ENCODE assay signal across 2 fruit fly cellular contexts in genomic region chrX:6624006-6624745, dm6.
TF ChIP-seq lines count a peak whose summit lies in the region.

No protein-coding gene starts in this region.

TF ChIP-seq in whole organism, embryonic, 481 proteins besides CTCF, POLR2A, EP300 and RAD21 (continued from another document and continues in another):
- TF ChIP-seq jumu (GFP tag; optimal IDR thresholded peaks at IDR 0.05; lab: Kevin White, UChicago), result no peak
- no peak for TF ChIP-seq CG11456 (GFP tag; IDR thresholded peaks at IDR 0.05; lab: Robert Waterston, UW)
- no peak for TF ChIP-seq prd (optimal IDR thresholded peaks at IDR 0.05; lab: Kevin White, UChicago)
- peak; percentile 62 for TF ChIP-seq prd (GFP tag; IDR thresholded peaks at IDR 0.05; lab: Robert Waterston, UW)
- TF ChIP-seq disco-r (GFP tag; optimal IDR thresholded peaks at IDR 0.05; lab: Kevin White, UChicago), result no peak
- TF ChIP-seq CG32767 (GFP tag; IDR thresholded peaks at IDR 0.05; lab: Robert Waterston, UW), result no peak
- peak; percentile 9 for TF ChIP-seq Sox102F (GFP tag; optimal IDR thresholded peaks at IDR 0.05; lab: Kevin White, UChicago)
- TF ChIP-seq CG6175 (GFP tag; IDR thresholded peaks at IDR 0.05; lab: Robert Waterston, UW), result no peak
- TF ChIP-seq Xrp1 (GFP tag; IDR thresholded peaks at IDR 0.05; lab: Robert Waterston, UW), result peak; percentile 70
- no peak for TF ChIP-seq HLHmδ (GFP tag; optimal IDR thresholded peaks at IDR 0.05; lab: Kevin White, UChicago)
- no peak for TF ChIP-seq Pdp1 (GFP tag; optimal IDR thresholded peaks at IDR 0.05; lab: Kevin White, UChicago)
- no peak for TF ChIP-seq Vsx1 (GFP tag; optimal IDR thresholded peaks at IDR 0.05; lab: Kevin White, UChicago)
- TF ChIP-seq dpn (GFP tag; optimal IDR thresholded peaks at IDR 0.05; lab: Kevin White, UChicago), result peak in 1 of 2 experiments; percentile 5
- peak; percentile 48 for TF ChIP-seq CG2678 (tag; optimal IDR thresholded peaks at IDR 0.05; lab: Kevin White, UChicago)
- peak; percentile 11 for TF ChIP-seq trem (tag; optimal IDR thresholded peaks at IDR 0.05; lab: Kevin White, UChicago)
- no peak for TF ChIP-seq CG1647 (GFP tag; optimal IDR thresholded peaks at IDR 0.05; lab: Kevin White, UChicago)
- TF ChIP-seq Med (GFP tag; lab: Kevin White, UChicago), result peak; percentile 51
- peak; percentile 39 for TF ChIP-seq CG4424 (GFP tag; optimal IDR thresholded peaks at IDR 0.05; lab: Kevin White, UChicago)
- TF ChIP-seq CG11504 (tag; optimal IDR thresholded peaks at IDR 0.05; lab: Kevin White, UChicago), result peak; percentile 30
- peak; percentile 66 for TF ChIP-seq CG2712 (tag; optimal IDR thresholded peaks at IDR 0.05; lab: Kevin White, UChicago)
- no peak for TF ChIP-seq eyg (GFP tag; optimal IDR thresholded peaks at IDR 0.05; lab: Kevin White, UChicago)
- no peak for TF ChIP-seq pum (GFP tag; optimal IDR thresholded peaks at IDR 0.05; lab: Kevin White, UChicago)
- no peak for TF ChIP-seq ftz-f1 (GFP tag; optimal IDR thresholded peaks at IDR 0.05; lab: Kevin White, UChicago)
- no peak for TF ChIP-seq Lhr (GFP tag; optimal IDR thresholded peaks at IDR 0.05; lab: Kevin White, UChicago)
- peak; percentile 69 for TF ChIP-seq sqz (GFP tag; optimal IDR thresholded peaks at IDR 0.05; lab: Kevin White, UChicago)
- peak; percentile 21 for TF ChIP-seq gsb-n (tag; optimal IDR thresholded peaks at IDR 0.05; lab: Kevin White, UChicago)
- peak; percentile 10 for TF ChIP-seq Xbp1 (GFP tag; optimal IDR thresholded peaks at IDR 0.05; lab: Kevin White, UChicago)
- TF ChIP-seq sob (GFP tag; IDR thresholded peaks at IDR 0.05; lab: Robert Waterston, UW), result no peak
- TF ChIP-seq NfI (GFP tag; optimal IDR thresholded peaks at IDR 0.05; lab: Kevin White, UChicago), result no peak
- peak; percentile 49 for TF ChIP-seq CG7839 (tag; optimal IDR thresholded peaks at IDR 0.05; lab: Kevin White, UChicago)
- no peak for TF ChIP-seq CG13296 (GFP tag; optimal IDR thresholded peaks at IDR 0.05; lab: Kevin White, UChicago)
- peak; percentile 31; the same call in 1 of the 3 replicates for TF ChIP-seq CG11695 (GFP tag; IDR thresholded peaks at IDR 0.05; lab: Robert Waterston, UW)
- 0 out of 2 replicates have a peak, but pooled peaks have one; percentile 24 for TF ChIP-seq sisA (GFP tag; IDR thresholded peaks at IDR 0.05; lab: Robert Waterston, UW)
- no peak for TF ChIP-seq crp (GFP tag; optimal IDR thresholded peaks at IDR 0.05; lab: Kevin White, UChicago)
- no peak for TF ChIP-seq insv (GFP tag; optimal IDR thresholded peaks at IDR 0.05; lab: Kevin White, UChicago)
- TF ChIP-seq CG12219 (GFP tag; optimal IDR thresholded peaks at IDR 0.05; lab: Kevin White, UChicago), result no peak
- TF ChIP-seq CG17385 (GFP tag; optimal IDR thresholded peaks at IDR 0.05; lab: Kevin White, UChicago), result peak; percentile 7
- TF ChIP-seq YL-1 (GFP tag; optimal IDR thresholded peaks at IDR 0.05; lab: Kevin White, UChicago), result no peak
- peak; percentile 84 for TF ChIP-seq oc (tag; optimal IDR thresholded peaks at IDR 0.05; lab: Kevin White, UChicago)
- peak; percentile 24 for TF ChIP-seq dmrt99B (tag; optimal IDR thresholded peaks at IDR 0.05; lab: Kevin White, UChicago)
- TF ChIP-seq CG4360 (GFP tag; IDR thresholded peaks at IDR 0.05; lab: Robert Waterston, UW), result no peak
- TF ChIP-seq CG13287 (GFP tag; IDR thresholded peaks at IDR 0.05; lab: Robert Waterston, UW; ENCODE audit: partially characterized antibody), result no peak
- TF ChIP-seq dan (GFP tag; IDR thresholded peaks at IDR 0.05; lab: Robert Waterston, UW), result no peak
- TF ChIP-seq z (GFP tag; IDR thresholded peaks at IDR 0.05; lab: Robert Waterston, UW), result no peak
- TF ChIP-seq CG16779 (GFP tag; IDR thresholded peaks at IDR 0.05; lab: Robert Waterston, UW), result no peak
- peak; percentile 29 for TF ChIP-seq CG33557 (GFP tag; optimal IDR thresholded peaks at IDR 0.05; lab: Kevin White, UChicago)
- TF ChIP-seq CG10274 (GFP tag; optimal IDR thresholded peaks at IDR 0.05; lab: Kevin White, UChicago), result no peak
- TF ChIP-seq Nf-YA (GFP tag; IDR thresholded peaks at IDR 0.05; lab: Robert Waterston, UW), result no peak
- no peak for TF ChIP-seq Bgb (GFP tag; IDR thresholded peaks at IDR 0.05; lab: Robert Waterston, UW; ENCODE audit: partially characterized antibody)
- no peak for TF ChIP-seq tin (GFP tag; optimal IDR thresholded peaks at IDR 0.05; lab: Kevin White, UChicago)
- TF ChIP-seq CG6683 (GFP tag; optimal IDR thresholded peaks at IDR 0.05; lab: Kevin White, UChicago), result no peak
- no peak for TF ChIP-seq btn (GFP tag; optimal IDR thresholded peaks at IDR 0.05; lab: Kevin White, UChicago)
- TF ChIP-seq Blimp-1 (GFP tag; optimal IDR thresholded peaks at IDR 0.05; lab: Kevin White, UChicago), result peak; percentile 99
- TF ChIP-seq CG14014 (GFP tag; IDR thresholded peaks at IDR 0.05; lab: Robert Waterston, UW), result no peak
- TF ChIP-seq Hmr (GFP tag; optimal IDR thresholded peaks at IDR 0.05; lab: Kevin White, UChicago), result no peak
- TF ChIP-seq H15 (GFP tag; IDR thresholded peaks at IDR 0.05; lab: Robert Waterston, UW), result no peak
- TF ChIP-seq tna (GFP tag; IDR thresholded peaks at IDR 0.05; lab: Robert Waterston, UW; ENCODE audit: partially characterized antibody), result no peak
- 0 out of 2 replicates have a peak, but pooled peaks have one; percentile 31 for TF ChIP-seq CG4730 (GFP tag; IDR thresholded peaks at IDR 0.05; lab: Robert Waterston, UW)
- peak; percentile 69 for TF ChIP-seq CG10979 (tag; optimal IDR thresholded peaks at IDR 0.05; lab: Kevin White, UChicago)
- TF ChIP-seq gt (GFP tag; IDR thresholded peaks at IDR 0.05; lab: Robert Waterston, UW), result no peak
- no peak for TF ChIP-seq D19B (GFP tag; optimal IDR thresholded peaks at IDR 0.05; lab: Kevin White, UChicago)
- no peak for TF ChIP-seq CG7928 (GFP tag; optimal IDR thresholded peaks at IDR 0.05; lab: Kevin White, UChicago)
- peak; percentile 39; the same call in 1 of the 2 replicates for TF ChIP-seq ssp (GFP tag; IDR thresholded peaks at IDR 0.05; lab: Robert Waterston, UW)
- peak; percentile 31 for TF ChIP-seq CG30403 (GFP tag; optimal IDR thresholded peaks at IDR 0.05; lab: Kevin White, UChicago)
- 0 out of 3 replicates have a peak, but pooled peaks have one; percentile 28 for TF ChIP-seq CG17361 (GFP tag; IDR thresholded peaks at IDR 0.05; lab: Robert Waterston, UW)
- TF ChIP-seq crol (GFP tag; IDR thresholded peaks at IDR 0.05; lab: Robert Waterston, UW), result 0 out of 2 replicates have a peak, but pooled peaks have one; percentile 9
- TF ChIP-seq ara (GFP tag; IDR thresholded peaks at IDR 0.05; lab: Robert Waterston, UW), result peak; percentile 67; the same call in 1 of the 2 replicates

TF ChIP-seq in whole organism, prepupa, 60 proteins besides CTCF, POLR2A, EP300 and RAD21 (continued from another document):
- TF ChIP-seq Hr39 (GFP tag; optimal IDR thresholded peaks at IDR 0.05; lab: Kevin White, UChicago) (peak; percentile 47), Ets21C (GFP tag; optimal IDR thresholded peaks at IDR 0.05; lab: Kevin White, UChicago) (peak; percentile 38), Eip75B (GFP tag; optimal IDR thresholded peaks at IDR 0.05; lab: Kevin White, UChicago) (peak; percentile 36), ss (GFP tag; optimal IDR thresholded peaks at IDR 0.05; lab: Kevin White, UChicago) (peak; percentile 47 to 78), CG1621 (tag; optimal IDR thresholded peaks at IDR 0.05; lab: Kevin White, UChicago) (peak; percentile 29), vri (GFP tag; optimal IDR thresholded peaks at IDR 0.05; lab: Kevin White, UChicago) (peak; percentile 69), CG15336 (GFP tag; IDR thresholded peaks at IDR 0.05; lab: Robert Waterston, UW) (peak; percentile 68), CG11762 (GFP tag; optimal IDR thresholded peaks at IDR 0.05; lab: Kevin White, UChicago; ENCODE audit: insufficient read depth) (no peak), Sox102F (GFP tag; optimal IDR thresholded peaks at IDR 0.05; lab: Kevin White, UChicago) (peak; percentile 46), Sox15 (GFP tag; optimal IDR thresholded peaks at IDR 0.05; lab: Kevin White, UChicago) (peak; percentile 1), CG31627 (GFP tag; optimal IDR thresholded peaks at IDR 0.05; lab: Kevin White, UChicago) (peak; percentile 46), topi (GFP tag; optimal IDR thresholded peaks at IDR 0.05; lab: Kevin White, UChicago) (peak; percentile 54), CG6792 (GFP tag; optimal IDR thresholded peaks at IDR 0.05; lab: Kevin White, UChicago) (peak; percentile 55), eg (GFP tag; IDR thresholded peaks at IDR 0.05; lab: Robert Waterston, UW) (peak; percentile 69; the same call in 2 of the 3 replicates), OdsH (GFP tag; optimal IDR thresholded peaks at IDR 0.05; lab: Kevin White, UChicago) (peak; percentile 55), CG11294 (GFP tag; IDR thresholded peaks at IDR 0.05; lab: Robert Waterston, UW) (0 out of 2 replicates have a peak, but pooled peaks have one; percentile 37), Lpt (GFP tag; optimal IDR thresholded peaks at IDR 0.05; lab: Kevin White, UChicago) (peak; percentile 30), CG10631 (GFP tag; optimal IDR thresholded peaks at IDR 0.05; lab: Kevin White, UChicago) (peak; percentile 72), fd59A (GFP tag; optimal IDR thresholded peaks at IDR 0.05; lab: Kevin White, UChicago) (peak; percentile 12), acj6 (GFP tag; optimal IDR thresholded peaks at IDR 0.05; lab: Kevin White, UChicago) (peak; percentile 70), dac (GFP tag; optimal IDR thresholded peaks at IDR 0.05; lab: Kevin White, UChicago) (no peak), CG6276 (GFP tag; optimal IDR thresholded peaks at IDR 0.05; lab: Kevin White, UChicago) (peak; percentile 15), dsx (GFP tag; optimal IDR thresholded peaks at IDR 0.05; lab: Kevin White, UChicago; ENCODE audit: poor library complexity, severe bottlenecking) (peak; percentile 80), CG4318 (GFP tag; optimal IDR thresholded peaks at IDR 0.05; lab: Kevin White, UChicago) (no peak), CG6808 (GFP tag; optimal IDR thresholded peaks at IDR 0.05; lab: Kevin White, UChicago) (peak; percentile 49), Smox (GFP tag; optimal IDR thresholded peaks at IDR 0.05; lab: Kevin White, UChicago) (peak; percentile 67), CG8319 (GFP tag; optimal IDR thresholded peaks at IDR 0.05; lab: Kevin White, UChicago) (no peak), CG9139 (GFP tag; optimal IDR thresholded peaks at IDR 0.05; lab: Kevin White, UChicago) (no peak), CG32006 (GFP tag; optimal IDR thresholded peaks at IDR 0.05; lab: Kevin White, UChicago) (peak; percentile 56), Blimp-1 (GFP tag; optimal IDR thresholded peaks at IDR 0.05; lab: Kevin White, UChicago) (peak; percentile 93), lz (GFP tag; optimal IDR thresholded peaks at IDR 0.05; lab: Kevin White, UChicago) (peak; percentile 56), CG16779 (tag; optimal IDR thresholded peaks at IDR 0.05; lab: Kevin White, UChicago) (no peak), CG7368 (GFP tag; optimal IDR thresholded peaks at IDR 0.05; lab: Kevin White, UChicago) (no peak), Eip78C (GFP tag; lab: Kevin White, UChicago) (peak; percentile 92), Sox14 (GFP tag; optimal IDR thresholded peaks at IDR 0.05; lab: Kevin White, UChicago) (peak; percentile 64), Hr4 (GFP tag; optimal IDR thresholded peaks at IDR 0.05; lab: Kevin White, UChicago) (peak; percentile 10), net (GFP tag; optimal IDR thresholded peaks at IDR 0.05; lab: Kevin White, UChicago) (peak; percentile 40), CG8632 (GFP tag; optimal IDR thresholded peaks at IDR 0.05; lab: Kevin White, UChicago) (peak; percentile 38)
